Worm (Caenorhabditis elegans) whole organism, young adult: Measurements from ENCODE around the gene acc-1.

ENCODE experiments used
- C06A6.2 ChIP-seq: fragments of 200-800 bp; sonication (Bioruptor generic); conservative IDR thresholded peaks from 2 replicates; pipeline ENCODE4 v1.3.6; 2022; ENCODE audit warnings: missing genetic modification characterization, missing compliant biosample characterization
- F37B4.10 ChIP-seq: fragments of 200-800 bp; sonication (Bioruptor generic); IDR thresholded peaks from 2 replicates; pipeline ENCODE4 v1.3.6; 2022; ENCODE audit warnings: missing genetic modification characterization, missing compliant biosample characterization
- F39B2.1 ChIP-seq: fragments of 200-800 bp; sonication (Bioruptor generic); IDR thresholded peaks from 2 replicates; pipeline ENCODE4 v1.3.6; 2022; ENCODE audit warnings: missing genetic modification reagents, missing genetic modification characterization, missing compliant biosample characterization
- F52B5.7 ChIP-seq: sonication (generic microtip); optimal IDR thresholded peaks from 2 replicates; lab custom pipeline; 2016; ENCODE audit warnings: mild to moderate bottlenecking, missing genetic modification characterization, missing compliant biosample characterization
- T26A5.8 ChIP-seq: sonication (generic microtip); optimal IDR thresholded peaks from 2 replicates; lab custom pipeline; 2016; ENCODE audit warnings: missing genetic modification characterization, missing compliant biosample characterization
- Y53G8AR.9 ChIP-seq: fragments of 200-800 bp; sonication (Bioruptor generic); conservative IDR thresholded peaks from 2 replicates; pipeline ENCODE4 v1.3.6; 2022; ENCODE audit warnings: missing genetic modification reagents, missing genetic modification characterization, missing compliant biosample characterization
- Y79H2A.3 ChIP-seq: fragments of 200-800 bp; sonication (Bioruptor generic); conservative IDR thresholded peaks from 2 replicates; pipeline ENCODE4 v1.3.6; 2022; ENCODE audit warnings: missing genetic modification reagents, missing genetic modification characterization, missing compliant biosample characterization
- Y95B8A.8 ChIP-seq: fragments of 200-800 bp; sonication (Bioruptor generic); IDR thresholded peaks from 2 replicates; pipeline ENCODE4 v1.3.6; 2022; ENCODE audit warnings: missing genetic modification reagents, missing genetic modification characterization, missing compliant biosample characterization
- ama-1 ChIP-seq, 3 experiments: fragments of 150-350 bp in 1 of 3; sonication (generic microtip) in 2 of 3; optimal IDR thresholded peaks; 2 replicates each; lab custom pipeline; 2014 to 2018; ENCODE audit warnings: missing biosample characterization in 2 of 3, missing genetic modification characterization in 2 of 3, missing genetic modification reagents in 2 of 3
- ceh-100 ChIP-seq: fragments of 200-800 bp; sonication (Bioruptor generic); IDR thresholded peaks from 2 replicates; pipeline ENCODE4 v1.3.6; 2022; ENCODE audit warnings: missing genetic modification reagents, missing genetic modification characterization, missing compliant biosample characterization
- ceh-27 ChIP-seq: fragments of 200-800 bp; sonication (Bioruptor generic); optimal IDR thresholded peaks from 2 replicates; lab custom pipeline; 2018; ENCODE audit warnings: mild to moderate bottlenecking, missing genetic modification characterization, moderate library complexity, missing compliant biosample characterization
- ceh-79 ChIP-seq: sonication (generic microtip); optimal IDR thresholded peaks from 2 replicates; lab custom pipeline; 2017; ENCODE audit warnings: mild to moderate bottlenecking, missing genetic modification characterization, missing compliant biosample characterization
- egl-44 ChIP-seq: fragments of 200-800 bp; sonication (Bioruptor generic); IDR thresholded peaks from 2 replicates; pipeline ENCODE4 v1.3.6; 2022; ENCODE audit warnings: missing genetic modification reagents, missing genetic modification characterization, missing compliant biosample characterization
- ets-4 ChIP-seq: fragments of 200-800 bp; sonication (Bioruptor generic); optimal IDR thresholded peaks from 2 replicates; lab custom pipeline; 2018; ENCODE audit warnings: mild to moderate bottlenecking, missing genetic modification characterization, missing compliant biosample characterization
- fkh-3 ChIP-seq: sonication (generic microtip); optimal IDR thresholded peaks from 2 replicates; lab custom pipeline; 2016; ENCODE audit warnings: mild to moderate bottlenecking, missing genetic modification characterization, missing compliant biosample characterization
- hlh-26 ChIP-seq: fragments of 200-800 bp; sonication (Bioruptor generic); conservative IDR thresholded peaks from 2 replicates; pipeline ENCODE4 v1.3.6; 2022; ENCODE audit warnings: missing genetic modification reagents, missing genetic modification characterization, missing compliant biosample characterization
- hmg-20 ChIP-seq: fragments of 200-800 bp; sonication (Bioruptor generic); IDR thresholded peaks from 2 replicates; pipeline ENCODE4 v1.3.6; 2022; ENCODE audit warnings: missing genetic modification reagents, missing genetic modification characterization, missing compliant biosample characterization
- hrde-1 ChIP-seq: sonication (generic microtip); optimal IDR thresholded peaks from 2 replicates; lab custom pipeline; 2016; ENCODE audit warnings: missing genetic modification characterization, mild to moderate bottlenecking, missing compliant biosample characterization, moderate library complexity, missing genotype, missing genetic modification reagents, borderline replicate concordance
- hsf-1 ChIP-seq: fragments of 200-800 bp; sonication (Bioruptor generic); IDR thresholded peaks from 2 replicates; pipeline ENCODE4 v1.3.6; 2022; ENCODE audit warnings: missing genetic modification reagents, missing genetic modification characterization, missing compliant biosample characterization
- lag-1 ChIP-seq: fragments of 200-800 bp; sonication (Bioruptor generic); IDR thresholded peaks from 2 replicates; pipeline ENCODE4 v1.3.6; 2022; ENCODE audit warnings: missing genetic modification reagents, missing genetic modification characterization, missing compliant biosample characterization
- lin-26 ChIP-seq: fragments of 200-800 bp; sonication (Bioruptor generic); IDR thresholded peaks from 2 replicates; pipeline ENCODE4 v1.3.6; 2022; ENCODE audit warnings: missing genetic modification reagents, missing genetic modification characterization, missing compliant biosample characterization
- lin-54 ChIP-seq: fragments of 200-800 bp; sonication (Bioruptor generic); optimal IDR thresholded peaks from 2 replicates; lab custom pipeline; 2018; ENCODE audit warnings: mild to moderate bottlenecking, missing genetic modification characterization, missing compliant biosample characterization
- lsy-27 ChIP-seq: sonication (generic microtip); optimal IDR thresholded peaks from 2 replicates; lab custom pipeline; 2017; ENCODE audit warnings: missing genetic modification characterization, mild to moderate bottlenecking, missing compliant biosample characterization, antibody characterized with exemption, missing genotype, borderline replicate concordance; ENCODE audit not compliant: insufficient read depth
- madf-6 ChIP-seq: fragments of 200-800 bp; sonication (Bioruptor generic); IDR thresholded peaks from 2 replicates; pipeline ENCODE4 v1.3.6; 2022; ENCODE audit warnings: missing genetic modification reagents, missing genetic modification characterization, missing compliant biosample characterization
- madf-8 ChIP-seq: fragments of 200-800 bp; sonication (Bioruptor generic); conservative IDR thresholded peaks from 2 replicates; pipeline ENCODE4 v1.3.6; 2022; ENCODE audit warnings: missing genetic modification reagents, missing genetic modification characterization, missing compliant biosample characterization
- mel-28 ChIP-seq: sonication (generic microtip); optimal IDR thresholded peaks from 2 replicates; lab custom pipeline; 2016; ENCODE audit warnings: borderline replicate concordance, mild to moderate bottlenecking, missing genetic modification characterization, missing compliant biosample characterization
- nfya-1 ChIP-seq: sonication (generic microtip); optimal IDR thresholded peaks from 2 replicates; lab custom pipeline; 2017; ENCODE audit warnings: antibody characterized with exemption, missing compliant biosample characterization, missing genetic modification characterization, borderline replicate concordance; ENCODE audit not compliant: insufficient read depth
- nhr-120 ChIP-seq: fragments of 200-800 bp; sonication (Bioruptor generic); IDR thresholded peaks from 2 replicates; pipeline ENCODE4 v1.3.6; 2022; ENCODE audit warnings: missing genetic modification characterization, missing compliant biosample characterization
- nhr-27 ChIP-seq: fragments of 200-800 bp; sonication (Bioruptor generic); optimal IDR thresholded peaks from 2 replicates; lab custom pipeline; 2018; ENCODE audit warnings: mild to moderate bottlenecking, missing genetic modification characterization, moderate library complexity, missing compliant biosample characterization
- pbrm-1 ChIP-seq: fragments of 200-800 bp; sonication (Bioruptor generic); IDR thresholded peaks from 2 replicates; pipeline ENCODE4 v1.3.6; 2022; ENCODE audit warnings: missing genetic modification reagents, missing genetic modification characterization, missing compliant biosample characterization
- repo-1 ChIP-seq: sonication (generic microtip); optimal IDR thresholded peaks from 2 replicates; lab custom pipeline; 2017; ENCODE audit warnings: mild to moderate bottlenecking, missing genetic modification characterization, missing compliant biosample characterization
- snpc-1.1 ChIP-seq: sonication (generic microtip); optimal IDR thresholded peaks from 2 replicates; lab custom pipeline; 2017; ENCODE audit warnings: missing genetic modification characterization, mild to moderate bottlenecking, missing compliant biosample characterization, antibody characterized with exemption, moderate library complexity, missing genotype, missing genetic modification reagents; ENCODE audit not compliant: insufficient read depth
- snpc-3.4 ChIP-seq: sonication (generic microtip); optimal IDR thresholded peaks from 2 replicates; lab custom pipeline; 2017; ENCODE audit warnings: missing genetic modification characterization, mild to moderate bottlenecking, missing compliant biosample characterization, antibody characterized with exemption, moderate library complexity, missing genotype, missing genetic modification reagents
- zfh-2 ChIP-seq: fragments of 200-800 bp; sonication (Bioruptor generic); conservative IDR thresholded peaks from 2 replicates; pipeline ENCODE4 v1.3.6; 2022; ENCODE audit warnings: missing genetic modification reagents, missing genetic modification characterization, missing compliant biosample characterization
- ztf-28 ChIP-seq: fragments of 200-800 bp; sonication (Bioruptor generic); IDR thresholded peaks from 2 replicates; pipeline ENCODE4 v1.3.6; 2022; ENCODE audit warnings: missing genetic modification reagents, missing genetic modification characterization, missing compliant biosample characterization
- ztf-3 ChIP-seq: fragments of 200-800 bp; sonication (Bioruptor generic); optimal IDR thresholded peaks from 2 replicates; lab custom pipeline; 2018; ENCODE audit warnings: mild to moderate bottlenecking, missing genetic modification characterization, missing compliant biosample characterization
- ztf-6 ChIP-seq: fragments of 200-800 bp; sonication (Bioruptor generic); IDR thresholded peaks from 2 replicates; pipeline ENCODE4 v1.3.6; 2022; ENCODE audit warnings: missing genetic modification reagents, missing genetic modification characterization, missing compliant biosample characterization

Gene acc-1

DNA sequence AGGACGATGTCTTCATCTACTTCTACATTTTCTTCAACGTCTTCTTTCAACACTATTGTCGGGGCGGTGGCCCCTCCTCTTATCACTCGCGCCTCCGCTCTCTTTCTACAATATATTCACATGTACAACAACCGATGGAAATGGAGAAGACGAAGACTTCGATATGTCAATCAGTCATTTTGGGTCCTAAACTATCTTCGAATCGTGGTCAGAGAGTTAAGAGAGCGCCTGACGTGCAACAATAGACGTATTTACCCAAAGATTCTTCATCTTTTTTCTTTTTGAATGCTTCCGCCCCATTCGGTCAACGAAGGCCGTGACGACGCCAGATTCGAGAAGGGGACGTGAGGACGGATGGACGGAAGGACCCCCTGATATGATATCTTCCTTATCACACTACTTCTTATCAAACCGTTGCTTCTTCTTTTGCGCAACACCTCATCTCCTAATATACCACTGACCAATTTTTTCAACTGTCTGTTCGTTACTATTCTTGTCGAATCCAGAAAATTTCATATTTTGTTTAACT is 24.8 kb upstream of the acc-1 start:
- TF ChIP-seq lag-1 (GFP tag; lab: Robert Waterston, UW) (no peak), ztf-6 (GFP tag; lab: Robert Waterston, UW) (no peak), egl-44 (GFP tag; lab: Robert Waterston, UW) (no peak), snpc-1.1 (tag; lab: Kevin White, UChicago) (no peak), madf-8 (GFP tag; lab: Robert Waterston, UW) (no peak), nhr-27 (no peak), mel-28 (tag; lab: Kevin White, UChicago) (no peak), snpc-3.4 (tag; lab: Kevin White, UChicago) (no peak), nhr-120 (no peak), Y95B8A.8 (GFP tag; lab: Robert Waterston, UW) (no peak), ama-1 (optimal IDR thresholded peaks at IDR 0.05; lab: Kevin White, UChicago) (no peak), ama-1 (GFP tag; optimal IDR thresholded peaks at IDR 0.05; lab: Kevin White, UChicago) (no peak), T26A5.8 (tag; lab: Kevin White, UChicago) (no peak), hsf-1 (GFP tag; lab: Robert Waterston, UW) (no peak), C06A6.2 (GFP tag; lab: Robert Waterston, UW) (no peak), madf-6 (no peak), ztf-28 (GFP tag; lab: Robert Waterston, UW) (no peak), ceh-79 (no peak)

DNA sequence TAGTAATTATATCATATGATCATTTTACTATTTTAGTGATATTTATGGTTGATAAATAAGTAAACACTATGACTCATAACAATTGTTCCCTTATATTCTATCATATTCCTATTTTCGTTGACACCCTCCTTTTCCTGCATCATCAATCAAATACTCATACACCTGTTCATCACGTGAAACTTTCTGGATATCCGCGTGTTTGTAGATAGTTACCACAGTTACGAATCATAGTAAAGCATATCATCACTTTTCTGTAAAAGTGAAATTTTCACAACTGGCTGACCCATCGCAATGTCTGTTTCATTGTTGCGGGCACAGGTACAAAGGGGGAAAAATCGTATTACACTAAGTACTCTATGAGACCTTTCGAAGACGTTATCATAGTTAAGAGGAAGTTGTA is 24.0 kb upstream of the acc-1 start:
- TF ChIP-seq ceh-100 (GFP tag; lab: Robert Waterston, UW): no peak
- TF ChIP-seq ztf-6 (GFP tag; lab: Robert Waterston, UW): no peak
- no peak for TF ChIP-seq nhr-27
- no peak for TF ChIP-seq repo-1
- no peak for TF ChIP-seq hlh-26 (GFP tag; lab: Robert Waterston, UW)
- TF ChIP-seq F37B4.10 (GFP tag; lab: Robert Waterston, UW): no peak
- no peak for TF ChIP-seq pbrm-1
- no peak for TF ChIP-seq lsy-27 (tag; lab: Kevin White, UChicago)
- no peak for TF ChIP-seq F52B5.7 (tag; lab: Kevin White, UChicago)
- TF ChIP-seq fkh-3: no peak

DNA sequence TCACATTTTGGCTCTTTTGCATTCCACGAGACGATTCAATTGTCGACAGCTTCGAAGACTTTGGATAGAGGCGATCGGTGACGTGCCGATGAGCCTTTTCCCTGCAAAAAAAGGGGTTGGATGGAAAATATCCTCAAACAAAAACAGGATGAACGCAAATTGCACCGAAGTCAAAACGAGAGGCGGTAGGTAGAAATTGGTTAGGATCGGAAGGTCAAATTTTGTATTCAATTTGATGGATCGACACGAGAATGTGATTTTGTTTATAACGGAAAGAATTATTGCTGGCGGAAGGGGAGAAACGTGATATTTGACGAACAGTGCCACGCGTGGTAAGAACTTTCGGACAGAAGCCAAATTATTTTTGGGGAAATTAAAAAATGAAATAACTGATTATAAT is 23.0 kb upstream of the acc-1 start, which contains the start of gene mca-1:
mca-1 (minus strand) TSS at position 101 of the 400 bp plus-strand sequence.
- TF ChIP-seq zfh-2 (GFP tag; lab: Robert Waterston, UW) (no peak), Y79H2A.3 (GFP tag; lab: Robert Waterston, UW) (no peak), egl-44 (GFP tag; lab: Robert Waterston, UW) (no peak), Y53G8AR.9 (no peak), lin-26 (GFP tag; lab: Robert Waterston, UW) (no peak), nfya-1 (tag; lab: Kevin White, UChicago) (no peak), lin-54 (GFP tag; lab: Kevin White, UChicago) (no peak)
- TF ChIP-seq, all 124 proteins: peak for 0

DNA sequence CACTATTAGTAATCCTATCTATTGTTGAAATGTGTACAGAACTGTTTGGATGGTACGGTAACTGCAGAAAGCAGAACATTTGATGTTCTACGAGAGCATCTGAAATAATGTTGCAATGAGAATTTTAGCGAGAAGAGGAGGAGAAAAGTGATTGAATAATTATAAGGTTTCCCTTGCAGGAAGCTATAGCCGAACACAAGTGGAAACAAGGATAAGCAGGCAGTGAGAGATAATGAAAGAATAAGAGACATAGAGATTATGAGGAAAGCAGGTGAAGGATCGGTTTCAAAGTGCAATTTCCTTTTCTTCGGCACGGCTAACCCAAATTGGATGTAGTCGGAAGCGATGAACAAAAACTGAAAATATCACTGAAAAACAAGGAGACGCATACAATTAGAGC is 15.9 kb upstream of the acc-1 start, which contains the start of gene del-2:
del-2 (minus strand) TSS at position 101 of the 400 bp plus-strand sequence.
- no peak for TF ChIP-seq ets-4 (GFP tag; lab: Kevin White, UChicago)
- TF ChIP-seq hrde-1 (tag; lab: Kevin White, UChicago): no peak
- TF ChIP-seq ztf-3 (GFP tag; lab: Kevin White, UChicago): no peak
- no peak for TF ChIP-seq F39B2.1
- no peak for TF ChIP-seq hmg-20 (GFP tag; lab: Robert Waterston, UW)
- no peak for TF ChIP-seq ceh-27 (GFP tag; lab: Kevin White, UChicago)
